Worm (Caenorhabditis elegans) whole organism, dauer: ENCODE results near the gene srg-55.

Source experiments
- unc-62 ChIP-seq: sonication (generic microtip); optimal IDR thresholded peaks from 2 replicates; lab custom pipeline; 2017; ENCODE audit warnings: missing biosample characterization, missing genetic modification reagents, missing genetic modification characterization

Gene srg-55

DNA sequence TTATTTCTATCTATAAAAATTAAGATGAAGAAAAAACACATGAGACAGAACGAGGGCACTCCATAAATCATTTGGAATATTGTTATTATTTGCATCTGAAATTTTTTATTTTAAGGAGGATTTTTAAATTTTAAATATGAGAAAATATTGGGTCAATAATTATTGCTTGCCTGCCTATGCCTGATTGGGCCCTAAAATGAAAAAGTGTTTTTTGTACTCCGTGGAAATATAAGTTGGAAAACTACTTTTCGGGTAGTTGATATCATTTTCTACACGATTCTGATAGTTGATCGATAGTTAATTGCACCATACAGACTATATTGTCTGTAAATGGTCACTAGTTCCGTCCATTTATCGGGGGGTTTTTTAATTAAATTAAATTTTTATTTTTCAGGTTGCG lies at the start of gene srg-55:
Gene srg-55, minus strand, starts transcription at position 101 of the 400 bp plus-strand sequence.
- TF ChIP-seq unc-62, result no peak

DNA sequence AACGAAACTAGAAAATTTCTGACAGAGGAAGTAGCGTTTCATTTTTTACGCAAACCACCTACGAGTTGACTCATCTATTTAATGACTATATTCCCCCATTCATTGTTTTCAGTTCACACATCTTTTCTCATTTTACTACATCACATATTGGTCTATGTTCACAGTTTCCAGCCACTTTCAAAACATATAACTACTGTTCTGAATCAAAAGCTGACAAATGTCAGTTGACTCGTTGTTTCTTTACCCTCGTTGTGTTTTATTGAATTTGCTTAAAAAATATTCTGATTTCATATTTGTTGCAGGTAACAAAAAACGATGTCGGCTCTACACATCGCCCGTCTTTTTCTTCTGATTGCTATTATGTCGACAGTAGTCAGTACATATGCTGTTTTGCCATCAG lies 43.0 kb upstream of the srg-55 start, which contains the start of gene nlp-59:
Gene nlp-59, plus strand, starts transcription at position 301 of the 400 bp plus-strand sequence.
- TF ChIP-seq unc-62, result no peak

DNA sequence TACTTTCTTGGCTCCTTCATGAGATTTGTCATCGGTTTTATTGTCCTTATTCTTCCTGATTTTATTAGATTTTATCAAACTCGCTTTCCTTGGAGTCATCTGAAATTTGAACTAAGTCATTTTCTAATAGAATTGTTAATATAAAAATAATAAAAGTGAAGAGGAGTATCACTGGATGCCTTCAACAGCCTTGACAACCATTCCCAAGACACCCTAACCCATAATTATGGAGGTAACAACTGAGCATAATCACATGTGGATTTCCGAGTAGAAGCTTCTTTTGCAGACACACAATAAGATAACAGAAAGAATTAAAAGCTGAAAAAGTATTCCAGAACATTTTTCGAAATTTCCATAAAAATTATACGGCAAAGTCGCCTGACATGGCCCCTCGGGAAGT lies 27.5 kb upstream of the srg-55 start, which contains the start of gene F02D8.9:
Gene F02D8.9, minus strand, starts transcription at position 101 of the 400 bp plus-strand sequence.
- no peak for TF ChIP-seq unc-62

DNA sequence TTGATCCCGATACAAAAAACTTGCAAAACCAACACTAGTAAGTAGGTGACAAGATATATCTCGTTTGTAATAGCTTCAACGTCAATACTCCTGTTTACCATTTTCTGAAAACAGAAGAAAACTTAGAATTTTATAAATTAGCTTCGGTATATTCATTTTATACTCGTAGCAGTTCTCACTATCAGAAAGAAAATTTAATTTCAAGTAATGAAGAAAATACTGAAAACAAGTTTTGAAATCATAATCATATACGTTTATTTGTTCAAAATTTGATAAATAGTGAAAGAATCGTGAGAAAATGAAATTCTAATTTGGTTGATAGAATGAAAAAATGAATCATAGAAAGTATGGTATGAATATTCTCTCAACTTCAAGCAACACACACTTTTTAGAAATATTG lies 26.5 kb upstream of the srg-55 start, which contains the start of gene C30G7.5:
Gene C30G7.5, minus strand, starts transcription at position 101 of the 400 bp plus-strand sequence.
- no peak for TF ChIP-seq unc-62

DNA sequence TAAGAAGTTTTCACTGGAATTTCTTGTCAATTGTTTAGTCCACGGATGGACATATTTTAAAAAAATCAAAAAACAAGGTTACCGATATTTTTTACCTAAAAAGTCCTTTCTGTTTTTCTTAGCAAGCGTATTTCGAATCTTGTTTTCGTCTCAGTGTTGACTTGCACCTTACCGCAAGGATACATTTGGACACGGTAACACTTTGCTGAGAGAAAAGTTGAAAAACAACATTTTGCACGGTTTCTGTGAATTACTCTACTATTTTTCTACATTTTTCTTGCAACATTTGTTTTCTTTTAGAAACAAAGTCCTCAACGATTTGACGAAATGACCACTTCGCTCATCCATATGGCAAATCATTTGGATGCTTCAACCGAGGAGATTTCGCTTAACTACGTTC lies 21.3 kb upstream of the srg-55 start, which contains the start of gene hil-1:
Gene hil-1, plus strand, starts transcription at position 301 of the 400 bp plus-strand sequence.
- TF ChIP-seq unc-62, result no peak

DNA sequence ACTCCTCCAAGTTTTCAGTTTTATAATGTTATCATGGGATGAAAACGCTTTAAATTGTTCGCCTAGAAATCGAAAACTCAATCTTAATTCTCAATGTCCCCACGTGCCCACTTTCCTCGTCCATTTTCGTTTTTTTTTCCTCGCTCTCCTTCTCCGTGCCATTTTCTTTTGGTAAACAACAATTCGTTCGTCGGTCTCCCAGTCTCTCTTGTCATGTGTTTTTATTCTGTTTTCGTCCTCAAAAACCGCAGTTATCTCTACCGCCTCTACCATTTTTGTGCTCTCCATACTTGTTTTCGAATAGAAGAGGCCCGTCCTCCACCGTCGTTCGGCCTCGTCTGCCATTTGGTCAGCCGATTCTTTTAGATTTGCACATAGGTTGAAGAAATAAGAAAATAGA lies 20.4 kb upstream of the srg-55 start:
- no peak for TF ChIP-seq unc-62

DNA sequence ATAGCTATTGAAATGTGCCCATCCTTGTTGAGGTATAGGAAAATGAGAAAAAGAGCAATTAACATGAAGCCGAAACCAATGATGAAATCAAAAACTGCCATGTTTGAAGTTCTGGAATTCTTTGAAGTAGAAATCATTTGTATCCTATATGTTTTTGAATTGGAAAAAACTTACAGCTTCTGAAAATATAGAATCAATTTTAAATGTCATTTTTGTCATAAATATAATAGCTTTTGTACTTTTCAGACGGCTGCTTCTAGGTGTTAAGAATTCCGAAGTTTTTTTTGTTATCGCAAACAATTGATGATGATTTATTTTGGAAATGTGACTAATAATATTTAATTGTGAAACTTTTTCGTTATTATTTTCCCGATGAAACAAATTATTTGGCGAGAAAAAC lies 18.9 kb upstream of the srg-55 start, which contains the start of gene C30G7.4:
Gene C30G7.4, minus strand, starts transcription at position 101 of the 400 bp plus-strand sequence.
- no peak for TF ChIP-seq unc-62

DNA sequence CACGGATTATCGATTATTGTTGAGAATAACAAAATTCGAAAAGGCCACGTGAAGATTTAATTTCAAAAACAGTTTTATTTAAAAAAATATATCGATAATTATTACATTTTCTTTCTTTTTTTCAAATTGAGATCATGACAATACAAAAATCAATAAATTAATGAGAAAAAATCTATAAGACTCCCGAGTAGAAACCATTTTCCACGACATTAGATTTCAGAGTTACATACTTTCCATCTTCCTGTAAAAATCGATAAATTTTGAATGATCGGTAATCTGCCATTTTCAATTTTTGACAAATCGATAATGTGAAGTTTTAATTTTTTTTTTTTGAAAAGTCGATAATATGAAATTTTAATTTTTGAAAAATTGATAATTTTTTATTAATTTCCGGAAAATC lies 17.5 kb upstream of the srg-55 start, which contains the start of gene C30G7.3:
Gene C30G7.3, minus strand, starts transcription at position 8 of the 400 bp plus-strand sequence.
- no peak for TF ChIP-seq unc-62

DNA sequence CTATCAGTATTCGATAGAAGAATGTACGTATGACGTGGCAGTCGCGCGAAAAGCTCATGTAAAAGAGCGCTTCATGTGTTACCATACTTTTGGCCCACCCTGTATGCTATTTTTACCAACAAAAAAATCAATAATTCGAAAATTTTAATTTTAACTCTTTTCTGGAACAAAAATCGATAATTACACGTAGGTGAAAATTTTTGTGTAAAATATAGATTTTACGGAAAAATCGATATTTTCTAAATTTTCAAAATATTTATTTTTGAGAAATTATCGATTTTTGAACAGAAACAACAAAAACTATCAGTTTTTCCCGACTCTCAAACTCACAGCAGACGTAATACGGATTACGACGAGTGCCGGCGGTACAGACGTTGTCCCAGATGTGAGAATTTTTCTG lies 17.0 kb upstream of the srg-55 start:
- TF ChIP-seq unc-62, result no peak

DNA sequence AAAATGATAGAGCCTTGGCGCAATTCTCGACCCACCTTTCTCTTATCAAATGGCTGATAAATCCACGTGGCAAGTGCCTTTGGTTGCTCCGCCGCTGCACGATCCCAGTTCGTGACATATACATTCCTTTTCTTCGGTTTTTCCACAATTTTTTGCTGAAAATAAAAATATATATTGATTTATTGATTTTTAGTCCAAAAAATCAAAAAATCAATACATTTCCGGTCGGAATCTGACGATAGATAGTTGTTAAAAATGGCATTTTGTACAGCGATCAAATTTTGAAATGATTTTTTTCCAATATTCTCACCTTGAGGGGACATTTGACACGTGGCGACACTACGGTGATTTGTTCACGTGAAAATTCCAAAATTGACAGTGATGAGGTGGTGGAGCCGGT lies 15.6 kb upstream of the srg-55 start:
- no peak for TF ChIP-seq unc-62

DNA sequence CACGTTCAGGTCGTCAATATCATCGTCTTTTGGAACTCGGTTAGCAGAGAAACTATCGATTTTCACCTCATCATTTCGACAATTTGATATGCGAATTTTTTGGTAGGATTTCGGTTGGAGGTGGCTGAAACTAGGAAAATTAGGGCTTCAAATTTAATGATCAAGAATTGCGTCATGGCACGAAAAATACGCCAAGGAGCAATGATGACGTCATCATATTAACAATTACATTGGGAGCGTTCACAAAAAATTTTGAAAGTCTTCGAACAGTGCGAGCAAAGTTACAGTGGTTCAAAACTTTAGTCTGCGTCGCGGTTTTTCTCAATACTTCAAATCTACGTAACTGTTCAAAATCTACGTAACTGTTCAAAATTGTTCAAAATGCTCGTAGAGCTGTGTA lies 14.8 kb upstream of the srg-55 start:
- TF ChIP-seq unc-62, result no peak

DNA sequence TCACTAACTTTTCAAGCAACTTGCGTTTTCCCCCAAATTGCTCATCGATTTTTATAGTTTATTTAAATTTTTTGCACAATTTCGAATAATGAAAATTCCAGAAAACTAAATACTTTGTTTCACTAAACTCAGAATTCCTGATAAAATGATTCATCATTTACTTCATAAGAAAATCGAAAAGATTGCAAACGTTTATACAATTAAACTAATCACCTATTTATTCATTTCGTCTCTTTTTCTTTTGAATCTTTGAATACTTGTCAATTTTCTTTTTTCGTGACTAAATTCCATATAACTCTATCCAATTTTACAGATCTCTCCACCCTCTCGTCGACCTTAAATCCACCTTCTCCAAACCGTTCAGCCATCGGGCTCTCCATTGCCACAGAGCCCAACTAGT lies 8.4 kb upstream of the srg-55 start, which contains the start of gene C30G7.2:
Gene C30G7.2, plus strand, starts transcription at position 301 of the 400 bp plus-strand sequence.
- TF ChIP-seq unc-62, result no peak

DNA sequence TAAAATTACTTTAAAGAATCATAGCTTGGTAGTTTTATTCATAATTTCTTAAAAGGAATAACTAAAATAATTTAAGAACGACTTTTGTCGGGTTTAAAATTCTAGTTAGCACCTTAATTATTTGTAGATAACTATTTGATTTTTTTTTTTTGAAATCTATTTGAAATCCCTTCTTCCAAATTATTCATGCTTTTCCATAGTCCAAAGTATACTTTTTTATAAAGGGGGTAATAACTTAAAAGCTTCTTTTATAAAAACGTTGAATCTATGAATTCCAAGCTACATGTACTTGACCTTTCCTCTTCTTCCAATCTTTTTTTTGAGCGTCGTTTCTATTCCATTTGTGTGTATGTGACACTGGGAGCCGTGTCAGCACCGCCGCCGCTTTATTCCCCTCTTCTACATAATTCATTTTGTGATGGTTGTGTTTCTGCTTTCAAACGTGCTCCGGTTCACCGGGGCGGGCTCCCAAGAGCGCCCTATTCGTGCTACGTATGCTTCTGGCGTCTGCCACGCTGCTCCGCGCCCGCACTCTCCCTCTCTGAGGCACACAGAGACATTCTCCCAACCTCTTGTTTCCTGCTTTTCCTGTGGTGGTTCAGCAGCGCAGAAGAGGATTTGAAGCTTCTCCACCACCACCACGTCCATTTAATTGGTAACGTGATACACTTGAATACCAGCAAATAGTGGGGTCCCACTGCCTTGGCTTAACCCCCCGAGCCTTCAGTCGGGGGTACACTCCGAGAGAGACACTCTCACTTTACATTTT lies 5.5 kb upstream of the srg-55 start:
- no peak for TF ChIP-seq unc-62

DNA sequence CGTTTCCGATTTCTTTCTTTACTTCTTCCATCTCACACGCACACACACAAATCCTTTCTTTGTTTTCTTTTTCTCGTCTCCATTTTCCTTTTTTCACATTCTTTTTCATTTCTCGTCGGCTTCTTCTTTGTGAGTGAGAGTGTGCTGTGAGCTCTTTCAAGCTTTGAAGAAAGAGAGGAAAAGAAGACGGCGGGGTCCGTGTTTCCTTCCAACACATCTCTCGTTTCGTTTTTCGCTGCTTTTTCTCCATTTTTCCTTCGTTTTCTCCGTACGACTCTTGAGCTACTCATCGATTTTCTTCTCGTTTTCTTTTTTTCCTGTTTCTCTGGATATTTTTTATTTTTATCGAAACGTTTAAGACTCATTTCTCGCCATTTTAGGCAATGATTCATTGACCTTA lies 2.0 kb upstream of the srg-55 start:
- TF ChIP-seq unc-62, result no peak

DNA sequence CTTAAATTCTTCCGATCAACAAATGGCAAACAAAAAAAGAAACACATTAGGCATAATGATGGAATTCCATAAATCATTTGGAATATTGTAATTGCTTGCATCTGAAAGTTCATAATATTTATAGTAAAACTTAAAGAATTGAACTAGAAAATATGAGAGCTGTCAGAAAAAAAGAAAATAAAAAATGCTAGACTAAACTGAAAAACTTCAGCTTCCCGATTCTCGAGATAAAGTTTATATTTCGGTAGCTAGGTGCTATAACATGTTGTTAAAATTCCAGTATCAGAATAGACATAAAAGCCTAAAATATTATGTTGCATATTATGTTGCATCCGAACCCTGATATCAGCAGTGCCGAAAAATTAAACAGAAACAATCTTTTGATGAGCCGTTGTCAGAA lies 4.0 kb downstream of the srg-55 start, which contains the start of gene srg-54:
Gene srg-54, minus strand, starts transcription at position 101 of the 400 bp plus-strand sequence.
- TF ChIP-seq unc-62, result no peak

DNA sequence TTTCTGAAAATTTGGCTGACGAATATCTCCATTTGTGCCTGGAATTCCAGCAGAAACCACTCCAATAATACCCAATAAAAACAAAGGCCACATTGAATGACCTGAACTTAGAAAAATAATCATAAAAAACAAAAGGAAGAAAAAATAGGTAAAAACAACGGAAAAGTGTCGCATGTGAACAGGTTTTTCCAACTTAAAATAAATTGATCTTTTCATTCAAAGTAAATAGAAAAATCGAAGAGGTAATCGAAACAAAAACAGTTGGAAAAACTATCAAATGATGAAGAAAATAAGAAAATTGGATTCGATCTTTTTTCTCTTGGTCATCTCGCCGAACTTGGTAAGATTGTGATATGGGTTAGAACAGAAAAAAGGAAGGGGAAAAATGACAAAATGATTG lies 6.6 kb downstream of the srg-55 start, which contains the start of gene zmp-4:
Gene zmp-4, minus strand, starts transcription at position 101 of the 400 bp plus-strand sequence.
- TF ChIP-seq unc-62, result no peak

DNA sequence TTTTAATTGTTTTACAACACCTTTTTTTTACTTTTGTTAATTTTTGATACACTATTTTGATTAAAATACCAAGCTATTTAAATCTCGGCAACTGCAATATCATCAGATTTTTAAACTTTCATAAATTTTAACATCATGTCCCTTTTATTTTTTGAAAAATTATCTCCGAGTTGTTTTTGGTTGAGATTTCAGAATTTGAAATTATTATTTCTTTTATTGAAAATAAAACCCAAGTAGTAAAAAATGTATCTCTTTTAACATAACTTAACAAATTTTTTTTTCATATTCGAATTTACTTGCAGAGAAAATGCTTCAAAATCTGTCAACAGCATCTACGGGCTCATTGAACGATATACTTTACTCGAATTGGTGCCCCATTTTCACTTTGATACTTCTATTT lies 12.5 kb downstream of the srg-55 start, which contains the start of gene H12D21.11:
Gene H12D21.11, plus strand, starts transcription at position 301 of the 400 bp plus-strand sequence.
- TF ChIP-seq unc-62, result no peak

DNA sequence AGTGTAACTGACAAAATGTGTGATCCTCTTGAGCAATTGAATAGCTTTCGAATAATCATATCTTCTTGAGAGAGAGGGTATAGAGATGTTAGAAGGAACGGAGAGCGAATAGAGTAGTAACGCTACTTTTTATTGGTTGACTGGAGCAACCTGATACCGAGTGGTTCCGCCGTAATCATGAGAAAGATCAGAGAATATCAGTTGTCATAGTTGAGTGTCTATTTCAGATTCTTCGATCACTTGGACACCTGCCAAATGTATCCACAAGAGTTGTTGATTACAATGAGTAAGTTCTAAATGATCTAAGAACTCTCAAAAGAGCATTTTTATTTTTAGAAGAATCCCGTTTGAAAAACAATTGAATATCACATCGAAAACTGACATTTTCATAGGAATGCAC lies 17.4 kb downstream of the srg-55 start:
- TF ChIP-seq unc-62, result no peak
